Worm (Caenorhabditis elegans): ENCODE data around the gene sre-56.

Gene sre-56

ce11 chrII:12324159-12324558 lies at the start of gene sre-56:
Gene sre-56, plus strand, starts transcription at chrII:12324459.
- TF ChIP-seq ceh-28 (tag; optimal IDR thresholded peaks at IDR 0.05) (no peak), aly-2 (tag; optimal IDR thresholded peaks at IDR 0.05) (no peak), sea-2 (GFP tag; optimal IDR thresholded peaks at IDR 0.05) (no peak), hmg-11 (tag; optimal IDR thresholded peaks at IDR 0.05) (no peak), mml-1 (tag; optimal IDR thresholded peaks at IDR 0.05) (no peak), lsy-12 (tag; optimal IDR thresholded peaks at IDR 0.05) (no peak), fkh-10 (GFP tag; optimal IDR thresholded peaks at IDR 0.05) (no peak), nhr-28 (tag; optimal IDR thresholded peaks at IDR 0.05) (no peak), ceh-82 (tag; optimal IDR thresholded peaks at IDR 0.05) (no peak), nhr-237 (tag; optimal IDR thresholded peaks at IDR 0.05) (no peak), fos-1 (tag; optimal IDR thresholded peaks at IDR 0.05) (no peak), nhr-77 (tag; optimal IDR thresholded peaks at IDR 0.05) (no peak), jun-1 (tag; optimal IDR thresholded peaks at IDR 0.05) (no peak), elt-2 (tag; optimal IDR thresholded peaks at IDR 0.05) (no peak), eor-1 (tag; optimal IDR thresholded peaks at IDR 0.05) (no peak), nfya-1 (tag; optimal IDR thresholded peaks at IDR 0.05; ENCODE audit: insufficient read depth) (no peak), zag-1 (tag; optimal IDR thresholded peaks at IDR 0.05) (no peak), ceh-16 (tag; optimal IDR thresholded peaks at IDR 0.05) (no peak), lin-39 (tag; optimal IDR thresholded peaks at IDR 0.05) (no peak)

- no peak for TF ChIP-seq elt-3 (tag; optimal IDR thresholded peaks at IDR 0.05)
- TF ChIP-seq fos-1 (tag; optimal IDR thresholded peaks at IDR 0.05) = no peak
Measured at ce11 chrII:12274944-12275343, 49.3 kb upstream of the sre-56 start, which contains the start of gene Y57A10A.27. Gene Y57A10A.27, minus strand, starts transcription at chrII:12275044.

DNA sequence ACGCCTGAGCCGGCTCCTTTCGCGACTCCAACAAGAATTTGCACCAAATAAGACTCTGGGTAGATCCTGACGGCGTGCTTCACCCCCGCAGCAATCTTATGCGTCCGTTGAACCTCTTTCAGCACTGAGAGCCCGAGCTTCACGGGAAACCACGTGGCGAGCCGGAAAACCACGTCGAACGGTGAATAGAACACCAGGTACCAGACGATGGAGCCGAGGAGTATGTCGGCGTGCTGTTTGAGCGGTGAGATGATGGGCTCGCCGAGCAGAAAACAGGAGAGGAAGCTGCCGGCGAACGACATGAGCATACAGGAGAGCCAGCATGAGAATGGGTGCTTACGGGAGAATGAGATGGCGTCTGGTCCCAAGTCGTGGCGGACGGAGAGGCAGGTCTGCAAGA lies 45.7 kb upstream of the sre-56 start:
- no peak for TF ChIP-seq snpc-4 (tag; optimal IDR thresholded peaks at IDR 0.05)
- no peak for TF ChIP-seq unc-39 (tag; optimal IDR thresholded peaks at IDR 0.05)
- no peak for TF ChIP-seq nhr-76 (tag; optimal IDR thresholded peaks at IDR 0.05)
- no peak for TF ChIP-seq pqm-1 (tag; optimal IDR thresholded peaks at IDR 0.05)
- no peak for TF ChIP-seq nhr-237 (tag; optimal IDR thresholded peaks at IDR 0.05)
- no peak for TF ChIP-seq lin-39 (tag; optimal IDR thresholded peaks at IDR 0.05)
- no peak for TF ChIP-seq ztf-11 (tag; optimal IDR thresholded peaks at IDR 0.05)
- TF ChIP-seq lsy-12 (tag; optimal IDR thresholded peaks at IDR 0.05) = no peak
- TF ChIP-seq ceh-16 (tag; optimal IDR thresholded peaks at IDR 0.05) = no peak
- TF ChIP-seq R02D3.7 (tag; optimal IDR thresholded peaks at IDR 0.05) = no peak
- TF ChIP-seq nhr-12 (tag; optimal IDR thresholded peaks at IDR 0.05) = no peak
- TF ChIP-seq ceh-28 (tag; optimal IDR thresholded peaks at IDR 0.05) = no peak
- no peak for TF ChIP-seq ama-1 (optimal IDR thresholded peaks at IDR 0.05)
- TF ChIP-seq ceh-82 (tag; optimal IDR thresholded peaks at IDR 0.05) = no peak
- no peak for TF ChIP-seq eor-1 (tag; optimal IDR thresholded peaks at IDR 0.05)
- TF ChIP-seq fkh-10 (GFP tag; optimal IDR thresholded peaks at IDR 0.05) = no peak
- no peak for TF ChIP-seq ZK546.5 (tag; optimal IDR thresholded peaks at IDR 0.05)
- TF ChIP-seq egl-5 (tag; optimal IDR thresholded peaks at IDR 0.05) = no peak

ce11 chrII:12279259-12279658 lies 45.0 kb upstream of the sre-56 start, which contains the start of the genes tric-1B.2 and Y57A10A.29:
Gene tric-1B.2, minus strand, starts transcription at chrII:12279387.
Gene Y57A10A.29, plus strand, starts transcription at chrII:12279561.
- TF ChIP-seq hmg-11 (tag; optimal IDR thresholded peaks at IDR 0.05) (peak; percentile 51), pha-4 (tag; optimal IDR thresholded peaks at IDR 0.05) (peak; percentile 7), ZK546.5 (tag; optimal IDR thresholded peaks at IDR 0.05) (no peak)

DNA sequence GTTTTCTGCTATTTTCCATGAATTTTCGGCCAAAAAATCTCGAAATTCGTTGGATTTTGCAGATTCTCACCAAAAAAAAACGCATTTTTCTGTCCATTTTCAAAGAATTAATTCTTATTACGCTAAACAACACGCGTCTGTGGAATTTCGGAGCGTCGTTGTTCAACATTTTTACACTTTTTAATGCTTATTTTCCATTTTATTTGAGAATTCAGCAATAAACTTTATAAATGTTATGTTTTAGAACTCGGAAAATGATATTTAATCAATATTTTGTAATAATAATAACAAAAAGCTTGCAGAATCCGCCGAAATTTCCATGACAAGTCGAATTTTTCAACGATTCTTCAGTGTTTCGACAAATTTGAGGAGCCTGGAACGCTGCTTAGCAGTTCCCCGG lies 43.9 kb upstream of the sre-56 start, which contains the start of gene ife-5:
ife-5 (plus strand) TSS at position 301 of the 400 bp plus-strand sequence.
- TF ChIP-seq nhr-11 (tag; optimal IDR thresholded peaks at IDR 0.05) (no peak), jun-1 (tag; optimal IDR thresholded peaks at IDR 0.05) (no peak), unc-62 (GFP tag; optimal IDR thresholded peaks at IDR 0.05) (no peak), egl-27 (tag; optimal IDR thresholded peaks at IDR 0.05) (no peak), nhr-76 (tag; optimal IDR thresholded peaks at IDR 0.05) (no peak), ceh-16 (tag; optimal IDR thresholded peaks at IDR 0.05) (no peak), fkh-2 (tag; optimal IDR thresholded peaks at IDR 0.05) (no peak), pha-4 (tag; optimal IDR thresholded peaks at IDR 0.05) (no peak), ztf-11 (tag; optimal IDR thresholded peaks at IDR 0.05) (no peak), nhr-237 (tag; optimal IDR thresholded peaks at IDR 0.05) (no peak), nhr-23 (tag; optimal IDR thresholded peaks at IDR 0.05) (no peak), nhr-12 (tag; optimal IDR thresholded peaks at IDR 0.05) (no peak), mdl-1 (tag; optimal IDR thresholded peaks at IDR 0.05) (no peak), eor-1 (tag; optimal IDR thresholded peaks at IDR 0.05) (no peak)

All from whole organism, L3 larva.